Worm (Caenorhabditis elegans): ENCODE data around the gene unc-39.
A peak's percentile ranks its signal among the peaks of the same experiment; 100 is the strongest.

Gene unc-39

ce11 chrV:14405647-14406046 lies 32.8 kb downstream of the unc-39 start:
- TF ChIP-seq hmg-1.2 (GFP tag; IDR thresholded peaks at IDR 0.05) (no peak), mcd-1 (GFP tag; IDR thresholded peaks at IDR 0.05) (no peak), chd-7 (tag; optimal IDR thresholded peaks at IDR 0.05) (no peak), F23B12.7 (tag; optimal IDR thresholded peaks at IDR 0.05; ENCODE audit: insufficient read depth) (no peak), ztf-3 (GFP tag; optimal IDR thresholded peaks at IDR 0.05) (no peak), hlh-26 (GFP tag; conservative IDR thresholded peaks at IDR 0.05) (no peak), sptf-2 (GFP tag; optimal IDR thresholded peaks at IDR 0.05) (no peak), rec-8 (tag; optimal IDR thresholded peaks at IDR 0.05) (no peak), egl-44 (GFP tag; IDR thresholded peaks at IDR 0.05) (no peak), bed-2 (GFP tag; IDR thresholded peaks at IDR 0.05) (no peak), ztf-18 (tag; optimal IDR thresholded peaks at IDR 0.05) (no peak), snpc-1.3 (tag; optimal IDR thresholded peaks at IDR 0.05; ENCODE audit: insufficient read depth) (no peak), F49E8.2 (tag; optimal IDR thresholded peaks at IDR 0.05; ENCODE audit: insufficient read depth) (no peak)

- TF ChIP-seq aptf-2 (GFP tag; conservative IDR thresholded peaks at IDR 0.05) (no peak), F10E7.11 (tag; optimal IDR thresholded peaks at IDR 0.05) (no peak), attf-3 (GFP tag; conservative IDR thresholded peaks at IDR 0.05) (no peak), let-526 (GFP tag; IDR thresholded peaks at IDR 0.05) (no peak), rpc-1 (optimal IDR thresholded peaks at IDR 0.05) (no peak), rpc-1 (tag; optimal IDR thresholded peaks at IDR 0.05) (no peak), Y53F4B.3 (GFP tag; IDR thresholded peaks at IDR 0.05) (no peak), Y67H2A.10 (GFP tag; conservative IDR thresholded peaks at IDR 0.05) (no peak), hmg-1.2 (GFP tag; IDR thresholded peaks at IDR 0.05) (no peak), mes-4 (tag; optimal IDR thresholded peaks at IDR 0.05) (no peak), ZK185.1 (tag; optimal IDR thresholded peaks at IDR 0.05; ENCODE audit: poor library complexity, severe bottlenecking) (no peak), K12H6.12 (tag; optimal IDR thresholded peaks at IDR 0.05) (no peak), sdz-38 (tag; optimal IDR thresholded peaks at IDR 0.05) (no peak), nfya-1 (tag; optimal IDR thresholded peaks at IDR 0.05; ENCODE audit: borderline replicate concordance, insufficient read depth) (no peak), ceh-40 (GFP tag; IDR thresholded peaks at IDR 0.05) (no peak), ceh-58 (GFP tag; IDR thresholded peaks at IDR 0.05) (no peak)
Measured at ce11 chrV:14408774-14409173, 35.9 kb downstream of the unc-39 start, which contains the start of gene gnrr-2. TSS of gene gnrr-2 (plus strand) at chrV:14409074.

- TF ChIP-seq T26A5.8 (tag; optimal IDR thresholded peaks at IDR 0.05) (no peak), snpc-3.4 (tag; optimal IDR thresholded peaks at IDR 0.05) (no peak), cebp-2 (GFP tag; IDR thresholded peaks at IDR 0.05) (0 out of 2 replicates have a peak, but pooled peaks have one; percentile 13), snpc-4 (GFP tag; optimal IDR thresholded peaks at IDR 0.05) (no peak), snpc-4 (tag; optimal IDR thresholded peaks at IDR 0.05) (peak in 2 of 4 experiments; percentile 85), ama-1 (optimal IDR thresholded peaks at IDR 0.05) (no peak), ama-1 (GFP tag; optimal IDR thresholded peaks at IDR 0.05) (no peak), Y56A3A.18 (GFP tag; IDR thresholded peaks at IDR 0.05) (no peak), him-1 (tag; optimal IDR thresholded peaks at IDR 0.05) (no peak), attf-5 (GFP tag; optimal IDR thresholded peaks at IDR 0.05) (no peak), cebp-1 (GFP tag; IDR thresholded peaks at IDR 0.05) (no peak), cebp-1 (tag; optimal IDR thresholded peaks at IDR 0.05) (peak; percentile 87), snpc-1.3 (tag; optimal IDR thresholded peaks at IDR 0.05; ENCODE audit: insufficient read depth) (no peak), mcd-1 (GFP tag; IDR thresholded peaks at IDR 0.05) (no peak), hrde-1 (tag; optimal IDR thresholded peaks at IDR 0.05; ENCODE audit: borderline replicate concordance) (no peak)
Measured at ce11 chrV:14409905-14410304, 37.0 kb downstream of the unc-39 start.

Measured in whole organism, young adult.